Worm (Caenorhabditis elegans): ENCODE measurements around the gene crp-1.

crp-1 gene

ce11 chrV:10528500-10528899, 50.1 kb downstream of the crp-1 start, which contains the start of gene F25D1.3:
Gene F25D1.3, plus strand, starts transcription at chrV:10528724.
- TF ChIP-seq dao-5 (tag; optimal IDR thresholded peaks at IDR 0.05), result no peak
- TF ChIP-seq W03F9.2 (tag; optimal IDR thresholded peaks at IDR 0.05), result no peak
- TF ChIP-seq him-1 (tag; optimal IDR thresholded peaks at IDR 0.05), result no peak

- TF ChIP-seq W03F9.2 (tag; optimal IDR thresholded peaks at IDR 0.05) (no peak), him-1 (tag; optimal IDR thresholded peaks at IDR 0.05) (no peak), dao-5 (tag; optimal IDR thresholded peaks at IDR 0.05) (no peak)
Observed at ce11 chrV:10529600-10529999, 51.2 kb downstream of the crp-1 start.
